Fruit fly (Drosophila melanogaster) whole organism, embryonic: ENCODE results near the gene CG7912.

Experiments
- Abd-B ChIP-seq: fragments of 200-800 bp; sonication (Bioruptor generic); optimal IDR thresholded peaks from 2 replicates; lab custom pipeline; 2018; ENCODE audit warnings: missing biosample characterization, mild to moderate bottlenecking, missing genetic modification characterization, moderate library complexity
- B-H1 ChIP-seq: fragments of 200-800 bp; sonication (Bioruptor generic); IDR thresholded peaks from 3 replicates; pipeline ENCODE4 v1.3.6; 2022; ENCODE audit warnings: missing biosample characterization, missing genetic modification characterization
- Bgb ChIP-seq: fragments of 200-800 bp; sonication (Bioruptor generic); IDR thresholded peaks from 2 replicates; pipeline ENCODE4 v1.3.6; 2022; ENCODE audit warnings: missing biosample characterization, missing genetic modification characterization; ENCODE audit not compliant: partially characterized antibody
- C15 ChIP-seq: fragments of 200-800 bp; sonication (Bioruptor generic); IDR thresholded peaks from 3 replicates; pipeline ENCODE4 v1.3.6; 2022; ENCODE audit warnings: missing biosample characterization, missing genetic modification characterization
- CG10267 ChIP-seq: fragments of 200-800 bp; sonication (Bioruptor generic); optimal IDR thresholded peaks from 2 replicates; lab custom pipeline; 2018; ENCODE audit warnings: missing biosample characterization, mild to moderate bottlenecking, missing genetic modification characterization, moderate library complexity
- CG10366 ChIP-seq: fragments of 200-800 bp; sonication (Bioruptor generic); IDR thresholded peaks from 2 replicates; pipeline ENCODE4 v1.3.6; 2022; ENCODE audit warnings: missing biosample characterization, missing genetic modification characterization
- CG10979 ChIP-seq: fragments of 200-800 bp; sonication (Bioruptor generic); optimal IDR thresholded peaks from 2 replicates; lab custom pipeline; 2018; ENCODE audit warnings: missing biosample characterization, mild to moderate bottlenecking, missing genetic modification characterization, moderate library complexity
- CG11560 ChIP-seq: fragments of 200-800 bp; sonication (Bioruptor generic); IDR thresholded peaks from 3 replicates; pipeline ENCODE4 v1.3.6; 2022; ENCODE audit warnings: missing biosample characterization, missing genetic modification characterization
- CG11695 ChIP-seq: fragments of 200-800 bp; sonication (Bioruptor generic); IDR thresholded peaks from 3 replicates; pipeline ENCODE4 v1.3.6; 2022; ENCODE audit warnings: missing biosample characterization, missing genetic modification characterization
- CG12659 ChIP-seq: fragments of 200-800 bp; sonication (Bioruptor generic); optimal IDR thresholded peaks from 3 replicates; lab custom pipeline; 2017; ENCODE audit warnings: mild to moderate bottlenecking, missing biosample characterization, missing genetic modification reagents, missing genetic modification characterization
- CG1647 ChIP-seq: fragments of 200-800 bp; sonication (Bioruptor generic); optimal IDR thresholded peaks from 3 replicates; lab custom pipeline; 2016; ENCODE audit warnings: missing biosample characterization, missing genetic modification characterization
- CG17568 ChIP-seq: fragments of 200-800 bp; sonication (Bioruptor generic); optimal IDR thresholded peaks from 2 replicates; lab custom pipeline; 2018; ENCODE audit warnings: missing biosample characterization, mild to moderate bottlenecking, missing genetic modification characterization, moderate library complexity
- CG17802 ChIP-seq: fragments of 200-800 bp; sonication (Bioruptor generic); optimal IDR thresholded peaks from 2 replicates; lab custom pipeline; 2018; ENCODE audit warnings: missing biosample characterization, mild to moderate bottlenecking, missing genetic modification characterization, moderate library complexity
- CG2202 ChIP-seq: fragments of 200-800 bp; sonication (Bioruptor generic); optimal IDR thresholded peaks from 2 replicates; lab custom pipeline; 2018; ENCODE audit warnings: missing biosample characterization, mild to moderate bottlenecking, missing genetic modification characterization
- CG30403 ChIP-seq: fragments of 200-800 bp; sonication (Bioruptor generic); optimal IDR thresholded peaks from 3 replicates; lab custom pipeline; 2016; ENCODE audit warnings: missing biosample characterization, missing genetic modification characterization
- CG30431 ChIP-seq: fragments of 200-800 bp; sonication (Bioruptor generic); optimal IDR thresholded peaks from 2 replicates; lab custom pipeline; 2017; ENCODE audit warnings: missing biosample characterization, missing genetic modification characterization
- CG31365 ChIP-seq: fragments of 200-800 bp; sonication (Bioruptor generic); optimal IDR thresholded peaks from 2 replicates; lab custom pipeline; 2018; ENCODE audit warnings: missing biosample characterization, mild to moderate bottlenecking, missing genetic modification characterization
- CG6175 ChIP-seq: fragments of 200-800 bp; sonication (Bioruptor generic); IDR thresholded peaks from 3 replicates; pipeline ENCODE4 v1.3.6; 2022; ENCODE audit warnings: missing biosample characterization, missing genetic modification characterization
- CG6791 ChIP-seq: fragments of 200-800 bp; sonication (Bioruptor generic); IDR thresholded peaks from 3 replicates; pipeline ENCODE4 v1.3.6; 2022; ENCODE audit warnings: missing biosample characterization, missing genetic modification characterization; ENCODE audit not compliant: partially characterized antibody
- CG6854 ChIP-seq: fragments of 200-800 bp; sonication (Bioruptor generic); optimal IDR thresholded peaks from 3 replicates; lab custom pipeline; 2017; ENCODE audit warnings: missing biosample characterization, mild to moderate bottlenecking, missing genetic modification characterization
- CG7357 ChIP-seq: fragments of 200-800 bp; sonication (Bioruptor generic); IDR thresholded peaks from 3 replicates; pipeline ENCODE4 v1.3.6; 2022; ENCODE audit warnings: missing biosample characterization, missing genetic modification characterization
- CG7745 ChIP-seq: fragments of 200-800 bp; sonication (Bioruptor generic); optimal IDR thresholded peaks from 2 replicates; lab custom pipeline; 2018; ENCODE audit warnings: missing biosample characterization, mild to moderate bottlenecking, missing genetic modification characterization, moderate library complexity
- CG8388 ChIP-seq: fragments of 200-800 bp; sonication (Bioruptor generic); optimal IDR thresholded peaks from 2 replicates; lab custom pipeline; 2019; ENCODE audit warnings: missing biosample characterization, mild to moderate bottlenecking, missing genetic modification characterization, moderate library complexity
- Camta ChIP-seq: fragments of 200-800 bp; sonication (Bioruptor generic); optimal IDR thresholded peaks from 2 replicates; lab custom pipeline; 2016; ENCODE audit warnings: missing biosample characterization, missing genetic modification characterization
- Dad ChIP-seq: fragments of 200-800 bp; sonication (Bioruptor generic); optimal IDR thresholded peaks from 3 replicates; lab custom pipeline; 2016; ENCODE audit warnings: missing biosample characterization, missing genetic modification characterization
- Doc2 ChIP-seq: fragments of 200-800 bp; sonication (Bioruptor generic); IDR thresholded peaks from 2 replicates; pipeline ENCODE4 v1.3.6; 2022; ENCODE audit warnings: missing biosample characterization, missing genetic modification characterization
- E2f2 ChIP-seq: fragments of 200-800 bp; sonication (Bioruptor generic); IDR thresholded peaks from 2 replicates; pipeline ENCODE4 v1.3.6; 2022; ENCODE audit warnings: missing biosample characterization, missing genetic modification characterization
- Fer1 ChIP-seq: fragments of 200-800 bp; sonication (Bioruptor generic); optimal IDR thresholded peaks from 2 replicates; lab custom pipeline; 2017; ENCODE audit warnings: missing biosample characterization, mild to moderate bottlenecking, missing genetic modification characterization
- MBD-R2 ChIP-seq: fragments of 200-800 bp; sonication (Bioruptor generic); IDR thresholded peaks from 2 replicates; pipeline ENCODE4 v1.3.6; 2022; ENCODE audit warnings: missing biosample characterization, missing genetic modification characterization
- Oaz ChIP-seq: fragments of 200-800 bp; sonication (Bioruptor generic); IDR thresholded peaks from 2 replicates; pipeline ENCODE4 v1.3.6; 2022; ENCODE audit warnings: missing biosample characterization, missing genetic modification characterization
- Sry-δ ChIP-seq: fragments of 200-800 bp; sonication (Bioruptor generic); optimal IDR thresholded peaks from 2 replicates; lab custom pipeline; 2016; ENCODE audit warnings: missing biosample characterization, missing genetic modification characterization
- Ssrp ChIP-seq: fragments of 200-800 bp; sonication (Bioruptor generic); optimal IDR thresholded peaks from 2 replicates; lab custom pipeline; 2018; ENCODE audit warnings: missing biosample characterization, mild to moderate bottlenecking, missing genetic modification characterization, moderate library complexity
- Xrp1 ChIP-seq: fragments of 200-800 bp; sonication (Bioruptor generic); IDR thresholded peaks from 2 replicates; pipeline ENCODE4 v1.3.6; 2022; ENCODE audit warnings: missing biosample characterization, missing genetic modification characterization
- ap ChIP-seq: fragments of 200-800 bp; sonication (Bioruptor generic); IDR thresholded peaks from 2 replicates; pipeline ENCODE4 v1.3.6; 2022; ENCODE audit warnings: missing biosample characterization, missing genetic modification characterization
- chinmo ChIP-seq: fragments of 200-800 bp; sonication (Bioruptor generic); IDR thresholded peaks from 4 replicates; pipeline ENCODE4 v1.3.6; 2022; ENCODE audit warnings: missing biosample characterization, missing genetic modification characterization; ENCODE audit not compliant: partially characterized antibody
- cwo ChIP-seq: fragments of 200-800 bp; sonication (Bioruptor generic); optimal IDR thresholded peaks from 3 replicates; lab custom pipeline; 2017; ENCODE audit warnings: missing biosample characterization, missing genetic modification characterization, mild to moderate bottlenecking, moderate library complexity, missing genetic modification reagents
- da ChIP-seq: fragments of 200-800 bp; sonication (Bioruptor generic); optimal IDR thresholded peaks from 2 replicates; lab custom pipeline; 2016; ENCODE audit warnings: missing biosample characterization, missing genetic modification characterization
- disco-r ChIP-seq: fragments of 200-800 bp; sonication (Bioruptor generic); optimal IDR thresholded peaks from 2 replicates; lab custom pipeline; 2016; ENCODE audit warnings: missing biosample characterization, missing genetic modification characterization
- gce ChIP-seq: fragments of 200-800 bp; sonication (Bioruptor generic); IDR thresholded peaks from 3 replicates; pipeline ENCODE4 v1.3.6; 2022; ENCODE audit warnings: missing biosample characterization, missing genetic modification characterization
- hbn ChIP-seq: fragments of 200-800 bp; sonication (Bioruptor generic); IDR thresholded peaks from 2 replicates; pipeline ENCODE4 v1.3.6; 2022; ENCODE audit warnings: missing biosample characterization, missing genetic modification characterization; ENCODE audit not compliant: partially characterized antibody
- her ChIP-seq: fragments of 200-800 bp; sonication (Bioruptor generic); optimal IDR thresholded peaks from 2 replicates; lab custom pipeline; 2016; ENCODE audit warnings: missing biosample characterization, missing genetic modification characterization
- ind ChIP-seq: fragments of 200-800 bp; sonication (Bioruptor generic); optimal IDR thresholded peaks from 3 replicates; lab custom pipeline; 2016; ENCODE audit warnings: missing biosample characterization, missing genetic modification characterization
- nerfin-1 ChIP-seq: fragments of 200-800 bp; sonication (Bioruptor generic); optimal IDR thresholded peaks from 3 replicates; lab custom pipeline; 2019; ENCODE audit warnings: missing biosample characterization, mild to moderate bottlenecking, missing genetic modification characterization, moderate library complexity
- nom ChIP-seq: fragments of 200-800 bp; sonication (Bioruptor generic); optimal IDR thresholded peaks from 2 replicates; lab custom pipeline; 2017; ENCODE audit warnings: missing biosample characterization, missing genetic modification characterization, mild to moderate bottlenecking, moderate library complexity, missing genetic modification reagents
- sens ChIP-seq: fragments of 200-800 bp; sonication (Bioruptor generic); peaks from one replicate; lab custom pipeline; 2016; ENCODE audit warnings: missing biosample characterization, missing genetic modification characterization
- sens-2 ChIP-seq: fragments of 200-800 bp; sonication (Bioruptor generic); IDR thresholded peaks from 2 replicates; pipeline ENCODE4 v1.3.6; 2022; ENCODE audit warnings: missing biosample characterization, missing genetic modification characterization
- seq ChIP-seq: fragments of 200-800 bp; sonication (Bioruptor generic); IDR thresholded peaks from 2 replicates; pipeline ENCODE4 v1.3.6; 2022; ENCODE audit warnings: missing biosample characterization, missing genetic modification characterization
- sim ChIP-seq: fragments of 200-800 bp; sonication (Bioruptor generic); IDR thresholded peaks from 2 replicates; pipeline ENCODE4 v1.3.6; 2022; ENCODE audit warnings: missing biosample characterization, missing genetic modification characterization
- slou ChIP-seq: fragments of 200-800 bp; sonication (Bioruptor generic); optimal IDR thresholded peaks from 3 replicates; lab custom pipeline; 2016; ENCODE audit warnings: missing biosample characterization, missing genetic modification characterization
- stwl ChIP-seq: fragments of 200-800 bp; sonication (Bioruptor generic); optimal IDR thresholded peaks from 3 replicates; lab custom pipeline; 2018; ENCODE audit warnings: missing biosample characterization, mild to moderate bottlenecking, missing genetic modification characterization, moderate library complexity
- wor ChIP-seq: fragments of 200-800 bp; sonication (Bioruptor generic); IDR thresholded peaks from 2 replicates; pipeline ENCODE4 v1.3.6; 2022; ENCODE audit warnings: missing biosample characterization, missing genetic modification characterization

CG7912 gene

dm6 chr3R:30056592-30057135, 47.7 kb upstream of the CG7912 start, which contains the start of the genes CG7950 and Rpp14a (continued):
- TF ChIP-seq stwl (tag; lab: Kevin White, UChicago) = peak; percentile 26
- peak; percentile 72 for TF ChIP-seq sens-2 (GFP tag; lab: Robert Waterston, UW)
- TF ChIP-seq CG31365 (tag; lab: Kevin White, UChicago) = no peak
- TF ChIP-seq sim (GFP tag; lab: Robert Waterston, UW) = no peak
- TF ChIP-seq CG10979 (tag; lab: Kevin White, UChicago) = peak; percentile 55
- TF ChIP-seq nom (GFP tag; lab: Kevin White, UChicago) = peak; percentile 75
- TF ChIP-seq Camta (GFP tag; lab: Kevin White, UChicago) = peak; percentile 66
- no peak for TF ChIP-seq chinmo (GFP tag; lab: Robert Waterston, UW)
- TF ChIP-seq CG11695 (GFP tag; lab: Robert Waterston, UW) = peak; percentile 61; the same call in 2 of the 3 replicates
- TF ChIP-seq Fer1 (GFP tag; lab: Kevin White, UChicago) = peak; percentile 64
- peak; percentile 87 for TF ChIP-seq CG30403 (GFP tag; lab: Kevin White, UChicago)
- peak; percentile 86 for TF ChIP-seq Xrp1 (GFP tag; lab: Robert Waterston, UW)
- no peak for TF ChIP-seq CG1647 (GFP tag; lab: Kevin White, UChicago)
- TF ChIP-seq MBD-R2 (GFP tag; lab: Robert Waterston, UW) = peak; percentile 80
- no peak for TF ChIP-seq hbn (GFP tag; lab: Robert Waterston, UW)
- TF ChIP-seq CG7357 (GFP tag; lab: Robert Waterston, UW) = peak; percentile 62; the same call in 2 of the 3 replicates
- TF ChIP-seq C15 (GFP tag; lab: Robert Waterston, UW) = no peak
- no peak for TF ChIP-seq CG7745
- peak; percentile 12 for TF ChIP-seq CG17802
- TF ChIP-seq Bgb (GFP tag; lab: Robert Waterston, UW) = no peak
- peak; percentile 62 for TF ChIP-seq Dad (GFP tag; lab: Kevin White, UChicago)
- peak; percentile 64 for TF ChIP-seq B-H1 (GFP tag; lab: Robert Waterston, UW)
- TF ChIP-seq CG17568 (GFP tag; lab: Kevin White, UChicago) = no peak
- peak; percentile 66 for TF ChIP-seq cwo (GFP tag; lab: Kevin White, UChicago)
- peak; percentile 54; the same call in 1 of the 2 replicates for TF ChIP-seq wor (GFP tag; lab: Robert Waterston, UW)
- peak; percentile 62 for TF ChIP-seq E2f2
- peak; percentile 84 for TF ChIP-seq CG10366
- TF ChIP-seq slou = peak; percentile 43
- peak; percentile 72 for TF ChIP-seq CG10267 (tag; lab: Kevin White, UChicago)
- TF ChIP-seq Sry-δ (GFP tag; lab: Kevin White, UChicago) = peak; percentile 57
- TF ChIP-seq Doc2 = no peak
- peak; percentile 51 for TF ChIP-seq nerfin-1
- peak; percentile 64 for TF ChIP-seq her (GFP tag; lab: Kevin White, UChicago)
- TF ChIP-seq CG11560 (tag; lab: Robert Waterston, UW) = no peak
- peak; percentile 55 for TF ChIP-seq CG2202
- no peak for TF ChIP-seq CG6791 (GFP tag; lab: Robert Waterston, UW)
- peak; percentile 65 for TF ChIP-seq CG12659 (GFP tag; lab: Kevin White, UChicago)
- TF ChIP-seq ind (GFP tag; lab: Kevin White, UChicago) = peak; percentile 70
- TF ChIP-seq CG6854 (GFP tag; lab: Kevin White, UChicago) = no peak
- TF ChIP-seq ap = peak; percentile 73
- peak; percentile 15 for TF ChIP-seq disco-r (GFP tag; lab: Kevin White, UChicago)
- TF ChIP-seq seq (GFP tag; lab: Robert Waterston, UW) = peak; percentile 81
- peak; percentile 21 for TF ChIP-seq CG30431 (GFP tag; lab: Kevin White, UChicago)
- TF ChIP-seq Ssrp (tag; lab: Kevin White, UChicago) = peak; percentile 74
- no peak for TF ChIP-seq gce (GFP tag; lab: Robert Waterston, UW)
- peak; percentile 50 for TF ChIP-seq da (GFP tag; lab: Kevin White, UChicago)
- peak; percentile 97 for TF ChIP-seq sens (GFP tag; lab: Kevin White, UChicago)
- peak; percentile 53 for TF ChIP-seq CG8388 (GFP tag; lab: Kevin White, UChicago)
- TF ChIP-seq Abd-B (GFP tag; lab: Kevin White, UChicago) = peak; percentile 39
- TF ChIP-seq CG6175 (GFP tag; lab: Robert Waterston, UW) = no peak
- TF ChIP-seq Oaz = 0 out of 2 replicates have a peak, but pooled peaks have one; percentile 33
